Worm (Caenorhabditis elegans) whole organism, L4 larva: ENCODE data around the gene gphr-2.

Experiments
- T20F7.1 ChIP-seq: fragments of 200-800 bp; sonication (Bioruptor generic); optimal IDR thresholded peaks from 2 replicates; lab custom pipeline; 2018; ENCODE audit warnings: mild to moderate bottlenecking, missing genetic modification characterization, missing compliant biosample characterization
- Y5F2A.4 ChIP-seq: fragments of 200-800 bp; sonication (Bioruptor generic); optimal IDR thresholded peaks from 2 replicates; lab custom pipeline; 2018; ENCODE audit warnings: mild to moderate bottlenecking, missing genetic modification characterization, missing compliant biosample characterization
- ceh-28 ChIP-seq: fragments of 150-350 bp; optimal IDR thresholded peaks from 2 replicates; lab custom pipeline; 2014; ENCODE audit warnings: missing biosample characterization, missing genetic modification reagents, missing genetic modification characterization
- ceh-82 ChIP-seq: sonication (generic microtip); optimal IDR thresholded peaks from 2 replicates; lab custom pipeline; 2017; ENCODE audit warnings: missing biosample characterization, missing genetic modification characterization
- daf-19 ChIP-seq: fragments of 200-800 bp; sonication (Bioruptor generic); conservative IDR thresholded peaks from 2 replicates; pipeline ENCODE4 v1.3.6; 2022; ENCODE audit warnings: missing genetic modification characterization, missing compliant biosample characterization
- spr-1 ChIP-seq: sonication (generic microtip); optimal IDR thresholded peaks from 2 replicates; lab custom pipeline; 2016; ENCODE audit warnings: mild to moderate bottlenecking, missing genetic modification characterization, missing compliant biosample characterization

Gene gphr-2

ce11 chrX:14255031-14255430, 52.5 kb downstream of the gphr-2 start, which contains the start of gene E02H4.5:
TSS of gene E02H4.5 (minus strand) at chrX:14255131.
- TF ChIP-seq ceh-28 (tag; lab: Kevin White, UChicago) (no peak), T20F7.1 (GFP tag; lab: Kevin White, UChicago) (no peak), ceh-82 (tag; lab: Kevin White, UChicago) (no peak), daf-19 (GFP tag; lab: Robert Waterston, UW) (no peak), spr-1 (tag; lab: Kevin White, UChicago) (no peak), Y5F2A.4 (GFP tag; lab: Kevin White, UChicago) (no peak)
- TF ChIP-seq, all 104 proteins: peak for 0
